Fruit fly (Drosophila melanogaster) whole organism, embryonic: Measurements from ENCODE around the gene CG15577.

Experiments used
- Atf3 ChIP-seq: fragments of 200-800 bp; sonication (Bioruptor generic); optimal IDR thresholded peaks from 3 replicates; lab custom pipeline; 2016; ENCODE audit warnings: missing biosample characterization, missing genetic modification characterization
- B-H2 ChIP-seq: fragments of 200-800 bp; sonication (Bioruptor generic); optimal IDR thresholded peaks from 2 replicates; lab custom pipeline; 2018; ENCODE audit warnings: missing biosample characterization, mild to moderate bottlenecking, missing genetic modification characterization
- C15 ChIP-seq: fragments of 200-800 bp; sonication (Bioruptor generic); IDR thresholded peaks from 3 replicates; pipeline ENCODE4 v1.3.6; 2022; ENCODE audit warnings: missing biosample characterization, missing genetic modification characterization
- CG10431 ChIP-seq: fragments of 200-800 bp; sonication (Bioruptor generic); optimal IDR thresholded peaks from 3 replicates; lab custom pipeline; 2018; ENCODE audit warnings: missing biosample characterization, mild to moderate bottlenecking, missing genetic modification characterization
- CG10543 ChIP-seq: fragments of 200-800 bp; sonication (Bioruptor generic); optimal IDR thresholded peaks from 3 replicates; lab custom pipeline; 2017; ENCODE audit warnings: missing biosample characterization, mild to moderate bottlenecking, missing genetic modification characterization, moderate library complexity
- CG12299 ChIP-seq: fragments of 200-800 bp; sonication (Bioruptor generic); optimal IDR thresholded peaks from 2 replicates; lab custom pipeline; 2018; ENCODE audit warnings: missing biosample characterization, mild to moderate bottlenecking, missing genetic modification characterization
- CG1233 ChIP-seq: fragments of 200-800 bp; sonication (Bioruptor generic); optimal IDR thresholded peaks from 4 replicates; lab custom pipeline; 2018; ENCODE audit warnings: missing biosample characterization, mild to moderate bottlenecking, missing genetic modification characterization
- CG14667 ChIP-seq: fragments of 200-800 bp; sonication (Bioruptor generic); IDR thresholded peaks from 2 replicates; pipeline ENCODE4 v1.3.6; 2022; ENCODE audit warnings: missing biosample characterization, missing genetic modification characterization
- CG15601 ChIP-seq: fragments of 200-800 bp; sonication (Bioruptor generic); optimal IDR thresholded peaks from 3 replicates; lab custom pipeline; 2019; ENCODE audit warnings: missing biosample characterization, mild to moderate bottlenecking, missing genetic modification characterization, moderate library complexity
- CG17829 ChIP-seq: fragments of 200-800 bp; optimal IDR thresholded peaks from 2 replicates; lab custom pipeline; 2019; ENCODE audit warnings: missing biosample characterization, mild to moderate bottlenecking, missing genetic modification characterization, moderate library complexity
- CG1792 ChIP-seq: fragments of 200-800 bp; sonication (Bioruptor generic); optimal IDR thresholded peaks from 2 replicates; lab custom pipeline; 2016; ENCODE audit warnings: missing biosample characterization, missing genetic modification characterization
- CG18262 ChIP-seq: fragments of 200-800 bp; optimal IDR thresholded peaks from 3 replicates; lab custom pipeline; 2019; ENCODE audit warnings: missing biosample characterization, mild to moderate bottlenecking, missing genetic modification characterization, moderate library complexity
- CG2199 ChIP-seq: fragments of 200-800 bp; sonication (Bioruptor generic); IDR thresholded peaks from 3 replicates; pipeline ENCODE4 v1.3.6; 2022; ENCODE audit warnings: missing biosample characterization, missing genetic modification characterization
- CG2712 ChIP-seq: fragments of 200-800 bp; optimal IDR thresholded peaks from 3 replicates; lab custom pipeline; 2019; ENCODE audit warnings: missing biosample characterization, mild to moderate bottlenecking, missing genetic modification characterization, moderate library complexity
- CG31365 ChIP-seq: fragments of 200-800 bp; sonication (Bioruptor generic); optimal IDR thresholded peaks from 2 replicates; lab custom pipeline; 2018; ENCODE audit warnings: missing biosample characterization, mild to moderate bottlenecking, missing genetic modification characterization
- CG3281 ChIP-seq: fragments of 200-800 bp; sonication (Bioruptor generic); optimal IDR thresholded peaks from 3 replicates; lab custom pipeline; 2017; ENCODE audit warnings: missing biosample characterization, mild to moderate bottlenecking, missing genetic modification characterization
- CG33213 ChIP-seq: fragments of 200-800 bp; sonication (Bioruptor generic); optimal IDR thresholded peaks from 3 replicates; lab custom pipeline; 2016; ENCODE audit warnings: missing biosample characterization, missing genetic modification characterization
- CG3726 ChIP-seq: fragments of 200-800 bp; sonication (Bioruptor generic); IDR thresholded peaks from 3 replicates; pipeline ENCODE4, ENCODE4 v1.3.6; 2022; ENCODE audit warnings: missing biosample characterization, missing genetic modification characterization
- CG42726 ChIP-seq: fragments of 200-800 bp; sonication (Bioruptor generic); IDR thresholded peaks from 2 replicates; pipeline ENCODE4 v1.3.6; 2022; ENCODE audit warnings: missing biosample characterization, missing genetic modification characterization; ENCODE audit not compliant: partially characterized antibody
- CG4617 ChIP-seq: fragments of 200-800 bp; sonication (Bioruptor generic); optimal IDR thresholded peaks from 3 replicates; lab custom pipeline; 2016; ENCODE audit warnings: missing biosample characterization, missing genetic modification characterization, borderline replicate concordance
- CG4730 ChIP-seq: fragments of 200-800 bp; sonication (Bioruptor generic); IDR thresholded peaks from 2 replicates; pipeline ENCODE4 v1.3.6; 2022; ENCODE audit warnings: missing biosample characterization, missing genetic modification characterization
- CG5953 ChIP-seq: fragments of 200-800 bp; sonication (Bioruptor generic); IDR thresholded peaks from 2 replicates; pipeline ENCODE4 v1.3.6; 2022; ENCODE audit warnings: missing biosample characterization, missing genetic modification characterization
- CG7928 ChIP-seq: fragments of 200-800 bp; sonication (Bioruptor generic); optimal IDR thresholded peaks from 2 replicates; lab custom pipeline; 2017; ENCODE audit warnings: missing biosample characterization, mild to moderate bottlenecking, missing genetic modification characterization
- CG7987 ChIP-seq: fragments of 200-800 bp; sonication (Bioruptor generic); optimal IDR thresholded peaks from 2 replicates; lab custom pipeline; 2018; ENCODE audit warnings: missing biosample characterization, mild to moderate bottlenecking, missing genetic modification characterization, moderate library complexity
- CG8281 ChIP-seq: fragments of 200-800 bp; sonication (Bioruptor generic); optimal IDR thresholded peaks from 2 replicates; lab custom pipeline; 2018; ENCODE audit warnings: missing biosample characterization, mild to moderate bottlenecking, missing genetic modification characterization, moderate library complexity
- D ChIP-seq, 2 experiments: fragments of 200-800 bp in 1 of 2; fragments of >200 bp in 1 of 2; sonication (Bioruptor generic) in 1 of 2; optimal IDR thresholded peaks; 2 replicates in 1 of 2; 3 replicates in 1 of 2; lab custom pipeline; 2017; ENCODE audit warnings: mild to moderate bottlenecking in 1 of 2, missing biosample characterization in 1 of 2, missing genetic modification characterization in 1 of 2, missing genetic modification reagents in 1 of 2
- Dll ChIP-seq: fragments of 200-800 bp; sonication (Bioruptor generic); IDR thresholded peaks from 4 replicates; pipeline ENCODE4 v1.3.6; 2022; ENCODE audit warnings: missing biosample characterization, missing genetic modification characterization; ENCODE audit not compliant: partially characterized antibody
- Fer3 ChIP-seq: fragments of 200-800 bp; sonication (Bioruptor generic); optimal IDR thresholded peaks from 2 replicates; lab custom pipeline; 2018; ENCODE audit warnings: missing biosample characterization, mild to moderate bottlenecking, missing genetic modification characterization, moderate library complexity
- HLH3B ChIP-seq: fragments of 200-800 bp; sonication (Bioruptor generic); IDR thresholded peaks from 2 replicates; pipeline ENCODE4 v1.3.6; 2022; ENCODE audit warnings: missing biosample characterization, missing genetic modification characterization
- Hsf ChIP-seq: fragments of 200-800 bp; sonication (Bioruptor generic); optimal IDR thresholded peaks from 3 replicates; lab custom pipeline; 2016; ENCODE audit warnings: missing biosample characterization, missing genetic modification characterization
- Pdp1 ChIP-seq, 2 experiments: fragments of 200-800 bp; sonication (Bioruptor generic); optimal IDR thresholded peaks; 3 replicates each; lab custom pipeline; 2016; ENCODE audit warnings: missing biosample characterization in 2 of 2, missing genetic modification characterization in 2 of 2, mild to moderate bottlenecking in 1 of 2, moderate library complexity in 1 of 2
- Side ChIP-seq: fragments of 200-800 bp; sonication (Bioruptor generic); optimal IDR thresholded peaks from 2 replicates; lab custom pipeline; 2016; ENCODE audit warnings: missing biosample characterization, missing genetic modification characterization
- Ssrp ChIP-seq: fragments of 200-800 bp; sonication (Bioruptor generic); optimal IDR thresholded peaks from 2 replicates; lab custom pipeline; 2018; ENCODE audit warnings: missing biosample characterization, mild to moderate bottlenecking, missing genetic modification characterization, moderate library complexity
- Tbp ChIP-seq: fragments of >200 bp; optimal IDR thresholded peaks from 2 replicates; lab custom pipeline; 2018; ENCODE audit warnings: missing biosample characterization, missing genetic modification characterization
- ac ChIP-seq: fragments of 200-800 bp; sonication (Bioruptor generic); optimal IDR thresholded peaks from 3 replicates; lab custom pipeline; 2017; ENCODE audit warnings: missing biosample characterization, mild to moderate bottlenecking, missing genetic modification characterization
- eve ChIP-seq, 2 experiments: fragments of >200 bp; optimal IDR thresholded peaks; 2 replicates each; lab custom pipeline; 2017; ENCODE audit warnings: missing biosample characterization in 2 of 2, missing genetic modification characterization in 2 of 2
- fru ChIP-seq: fragments of >200 bp; optimal IDR thresholded peaks from 2 replicates; lab custom pipeline; 2017
- her ChIP-seq: fragments of 200-800 bp; sonication (Bioruptor generic); optimal IDR thresholded peaks from 2 replicates; lab custom pipeline; 2016; ENCODE audit warnings: missing biosample characterization, missing genetic modification characterization
- kni ChIP-seq: fragments of 200-800 bp; sonication (Bioruptor generic); optimal IDR thresholded peaks from 3 replicates; lab custom pipeline; 2017; ENCODE audit warnings: mild to moderate bottlenecking, missing biosample characterization, missing genetic modification reagents, missing genetic modification characterization
- knrl ChIP-seq: fragments of 200-800 bp; sonication (Bioruptor generic); IDR thresholded peaks from 3 replicates; pipeline ENCODE4 v1.3.6; 2022; ENCODE audit warnings: missing biosample characterization, missing genetic modification characterization; ENCODE audit not compliant: partially characterized antibody
- lbe ChIP-seq: fragments of 200-800 bp; sonication (Bioruptor generic); optimal IDR thresholded peaks from 2 replicates; lab custom pipeline; 2016; ENCODE audit warnings: missing biosample characterization, mild to moderate bottlenecking, missing genetic modification characterization
- luna ChIP-seq: fragments of 200-800 bp; sonication (Bioruptor generic); optimal IDR thresholded peaks from 2 replicates; lab custom pipeline; 2016; ENCODE audit warnings: missing biosample characterization, missing genetic modification characterization
- org-1 ChIP-seq: fragments of 200-800 bp; sonication (Bioruptor generic); optimal IDR thresholded peaks from 2 replicates; lab custom pipeline; 2017; ENCODE audit warnings: missing biosample characterization, missing genetic modification characterization
- pita ChIP-seq: fragments of 200-800 bp; sonication (Bioruptor generic); optimal IDR thresholded peaks from 2 replicates; lab custom pipeline; 2017; ENCODE audit warnings: missing biosample characterization, mild to moderate bottlenecking, missing genetic modification characterization
- sim ChIP-seq: fragments of 200-800 bp; sonication (Bioruptor generic); IDR thresholded peaks from 2 replicates; pipeline ENCODE4 v1.3.6; 2022; ENCODE audit warnings: missing biosample characterization, missing genetic modification characterization
- slbo ChIP-seq: fragments of 200-800 bp; sonication (Bioruptor generic); IDR thresholded peaks from 2 replicates; pipeline ENCODE4 v1.3.6; 2022; ENCODE audit warnings: missing biosample characterization, missing genetic modification characterization
- slp2 ChIP-seq: fragments of 200-800 bp; sonication (Bioruptor generic); optimal IDR thresholded peaks from 2 replicates; lab custom pipeline; 2016; ENCODE audit warnings: missing biosample characterization, missing genetic modification characterization
- sna ChIP-seq: fragments of 200-800 bp; sonication (Bioruptor generic); IDR thresholded peaks from 2 replicates; pipeline ENCODE4 v1.3.6; 2022; ENCODE audit warnings: missing biosample characterization, missing genetic modification characterization; ENCODE audit not compliant: partially characterized antibody
- so ChIP-seq: fragments of 200-800 bp; sonication (Bioruptor generic); IDR thresholded peaks from 3 replicates; pipeline ENCODE4 v1.3.6; 2022; ENCODE audit warnings: missing biosample characterization, missing genetic modification characterization
- unc-4 ChIP-seq: fragments of 200-800 bp; sonication (Bioruptor generic); IDR thresholded peaks from 2 replicates; pipeline ENCODE4 v1.3.6; 2022; ENCODE audit warnings: missing biosample characterization, missing genetic modification characterization; ENCODE audit not compliant: partially characterized antibody

CG15577 gene

dm6 chrX:4324781-4325180 is 48.0 kb upstream of the CG15577 start (continued):
- TF ChIP-seq Side (GFP tag; lab: Kevin White, UChicago), result peak; percentile 98
- peak; percentile 97 for TF ChIP-seq slp2 (GFP tag; lab: Kevin White, UChicago)
- peak; percentile 96 for TF ChIP-seq CG4617
- TF ChIP-seq CG31365 (tag; lab: Kevin White, UChicago), result peak; percentile 92
- TF ChIP-seq CG33213 (GFP tag; lab: Kevin White, UChicago), result peak; percentile 97
- peak; percentile 87 for TF ChIP-seq CG8281
- TF ChIP-seq ac (GFP tag; lab: Kevin White, UChicago), result peak; percentile 78
- TF ChIP-seq CG1792, result peak; percentile 98
- TF ChIP-seq pita, result no peak
- TF ChIP-seq CG3726 (GFP tag; lab: Robert Waterston, UW), result peak; percentile 98
- 0 out of 3 replicates have a peak, but pooled peaks have one; percentile 18 for TF ChIP-seq knrl (GFP tag; lab: Robert Waterston, UW)
- peak; percentile 98 for TF ChIP-seq CG3281 (GFP tag; lab: Kevin White, UChicago)
- TF ChIP-seq C15 (GFP tag; lab: Robert Waterston, UW), result peak; percentile 98
- no peak for TF ChIP-seq sna (GFP tag; lab: Robert Waterston, UW)
- TF ChIP-seq CG4730, result peak; percentile 99
- peak in 1 of 2 experiments; percentile 96 for TF ChIP-seq eve (GFP tag; optimal IDR thresholded peaks at IDR 0.05; lab: Kevin White, UChicago)
- TF ChIP-seq CG15601, result peak; percentile 92
- TF ChIP-seq CG18262 (tag; lab: Kevin White, UChicago), result peak; percentile 91
- TF ChIP-seq kni (GFP tag; lab: Kevin White, UChicago), result peak; percentile 86
- peak; percentile 95 for TF ChIP-seq CG17829 (tag; lab: Kevin White, UChicago)
- no peak for TF ChIP-seq D (optimal IDR thresholded peaks at IDR 0.05; lab: Kevin White, UChicago)
- TF ChIP-seq D (GFP tag; optimal IDR thresholded peaks at IDR 0.05; lab: Kevin White, UChicago), result peak; percentile 92
- no peak for TF ChIP-seq fru (lab: Kevin White, UChicago)
- peak; percentile 98 for TF ChIP-seq CG2199 (GFP tag; lab: Robert Waterston, UW)
- no peak for TF ChIP-seq Tbp (GFP tag; lab: Kevin White, UChicago)
- TF ChIP-seq CG2712 (tag; lab: Kevin White, UChicago), result peak; percentile 96
- TF ChIP-seq CG10543 (GFP tag; lab: Kevin White, UChicago), result peak; percentile 99
- peak; percentile 98 for TF ChIP-seq lbe (GFP tag; lab: Kevin White, UChicago)
- no peak for TF ChIP-seq Dll (GFP tag; lab: Robert Waterston, UW)
- TF ChIP-seq CG42726, result no peak
- peak; percentile 98 for TF ChIP-seq CG5953 (GFP tag; lab: Robert Waterston, UW)
- peak; percentile 95 for TF ChIP-seq Atf3 (GFP tag; lab: Kevin White, UChicago)
- TF ChIP-seq unc-4 (GFP tag; lab: Robert Waterston, UW), result 0 out of 2 replicates have a peak, but pooled peaks have one; percentile 30
- TF ChIP-seq CG12299 (tag; lab: Kevin White, UChicago), result peak; percentile 97
- TF ChIP-seq Hsf, result peak; percentile 99
- TF ChIP-seq CG7928 (GFP tag; lab: Kevin White, UChicago), result peak; percentile 85
- TF ChIP-seq so (GFP tag; lab: Robert Waterston, UW), result peak; percentile 98
- peak; percentile 97 to 98 for TF ChIP-seq Pdp1 (GFP tag; optimal IDR thresholded peaks at IDR 0.05; lab: Kevin White, UChicago)
- peak; percentile 99 for TF ChIP-seq B-H2 (GFP tag; lab: Kevin White, UChicago)
- TF ChIP-seq her (GFP tag; lab: Kevin White, UChicago), result peak; percentile 97
- peak; percentile 100 for TF ChIP-seq slbo (GFP tag; lab: Robert Waterston, UW)
- peak; percentile 98 for TF ChIP-seq org-1 (GFP tag; lab: Kevin White, UChicago)
- peak; percentile 99 for TF ChIP-seq CG14667 (GFP tag; lab: Robert Waterston, UW)
- peak; percentile 99 for TF ChIP-seq HLH3B (GFP tag; lab: Robert Waterston, UW)
- peak; percentile 93 for TF ChIP-seq Ssrp (tag; lab: Kevin White, UChicago)
- peak; percentile 97 for TF ChIP-seq CG1233 (GFP tag; lab: Kevin White, UChicago)
- peak; percentile 94 for TF ChIP-seq CG7987
- peak; percentile 97 for TF ChIP-seq luna (GFP tag; lab: Kevin White, UChicago)
- TF ChIP-seq CG10431 (GFP tag; lab: Kevin White, UChicago), result peak; percentile 85
- peak; percentile 97 for TF ChIP-seq sim (GFP tag; lab: Robert Waterston, UW)
- TF ChIP-seq Fer3 (tag; lab: Kevin White, UChicago), result peak; percentile 99
